Worm (Caenorhabditis elegans) whole organism, young adult: ENCODE measurements around the gene abu-8.

ENCODE experiments used
- B0019.2 ChIP-seq: fragments of 200-800 bp; sonication (Bioruptor generic); conservative IDR thresholded peaks from 2 replicates; pipeline ENCODE4 v1.3.6; 2022; ENCODE audit warnings: missing genetic modification reagents, missing genetic modification characterization, missing compliant biosample characterization
- B0261.1 ChIP-seq: sonication (generic microtip); optimal IDR thresholded peaks from 2 replicates; lab custom pipeline; 2016; ENCODE audit warnings: mild to moderate bottlenecking, missing genetic modification characterization, moderate library complexity, missing compliant biosample characterization
- F37B4.10 ChIP-seq: fragments of 200-800 bp; sonication (Bioruptor generic); IDR thresholded peaks from 2 replicates; pipeline ENCODE4 v1.3.6; 2022; ENCODE audit warnings: missing genetic modification characterization, missing compliant biosample characterization
- F39B2.1 ChIP-seq: fragments of 200-800 bp; sonication (Bioruptor generic); IDR thresholded peaks from 2 replicates; pipeline ENCODE4 v1.3.6; 2022; ENCODE audit warnings: missing genetic modification reagents, missing genetic modification characterization, missing compliant biosample characterization
- F57A8.1 ChIP-seq: fragments of 200-800 bp; sonication (Bioruptor generic); optimal IDR thresholded peaks from 2 replicates; lab custom pipeline; 2018; ENCODE audit warnings: mild to moderate bottlenecking, missing genetic modification characterization, moderate library complexity, missing compliant biosample characterization
- K12H6.12 ChIP-seq: fragments of 200-800 bp; sonication (Bioruptor generic); optimal IDR thresholded peaks from 2 replicates; lab custom pipeline; 2018; ENCODE audit warnings: mild to moderate bottlenecking, missing genetic modification characterization, missing compliant biosample characterization
- Y53G8AR.9 ChIP-seq: fragments of 200-800 bp; sonication (Bioruptor generic); conservative IDR thresholded peaks from 2 replicates; pipeline ENCODE4 v1.3.6; 2022; ENCODE audit warnings: missing genetic modification reagents, missing genetic modification characterization, missing compliant biosample characterization
- Y56A3A.18 ChIP-seq: fragments of 200-800 bp; sonication (Bioruptor generic); IDR thresholded peaks from 2 replicates; pipeline ENCODE4 v1.3.6; 2022; ENCODE audit warnings: missing genetic modification reagents, missing genetic modification characterization, missing compliant biosample characterization
- Y95B8A.8 ChIP-seq: fragments of 200-800 bp; sonication (Bioruptor generic); IDR thresholded peaks from 2 replicates; pipeline ENCODE4 v1.3.6; 2022; ENCODE audit warnings: missing genetic modification reagents, missing genetic modification characterization, missing compliant biosample characterization
- ZK185.1 ChIP-seq: sonication (generic microtip); optimal IDR thresholded peaks from 2 replicates; lab custom pipeline; 2016; ENCODE audit warnings: mild to moderate bottlenecking, missing genetic modification characterization, missing compliant biosample characterization; ENCODE audit not compliant: poor library complexity, severe bottlenecking
- akir-1 ChIP-seq: fragments of 200-800 bp; sonication (Bioruptor generic); optimal IDR thresholded peaks from 2 replicates; lab custom pipeline; 2018; ENCODE audit warnings: mild to moderate bottlenecking, missing genetic modification characterization, moderate library complexity, missing compliant biosample characterization
- ama-1 ChIP-seq, 3 experiments: fragments of 150-350 bp in 1 of 3; sonication (generic microtip) in 2 of 3; optimal IDR thresholded peaks; 2 replicates each; lab custom pipeline; 2014 to 2018; ENCODE audit warnings: missing biosample characterization in 2 of 3, missing genetic modification characterization in 2 of 3, missing genetic modification reagents in 2 of 3
- athp-1 ChIP-seq: sonication (generic microtip); optimal IDR thresholded peaks from 2 replicates; lab custom pipeline; 2017; ENCODE audit warnings: mild to moderate bottlenecking, missing genetic modification characterization, missing compliant biosample characterization
- attf-6 ChIP-seq: fragments of 200-800 bp; sonication (Bioruptor generic); IDR thresholded peaks from 2 replicates; pipeline ENCODE4 v1.3.6; 2022; ENCODE audit warnings: missing genetic modification reagents, missing genetic modification characterization, missing compliant biosample characterization
- cebp-2 ChIP-seq: fragments of 200-800 bp; sonication (Bioruptor generic); IDR thresholded peaks from 2 replicates; pipeline ENCODE4 v1.3.6; 2022; ENCODE audit warnings: missing genetic modification characterization, missing compliant biosample characterization
- ceh-79 ChIP-seq: sonication (generic microtip); optimal IDR thresholded peaks from 2 replicates; lab custom pipeline; 2017; ENCODE audit warnings: mild to moderate bottlenecking, missing genetic modification characterization, missing compliant biosample characterization
- dpff-1 ChIP-seq: sonication (generic microtip); optimal IDR thresholded peaks from 2 replicates; lab custom pipeline; 2017; ENCODE audit warnings: mild to moderate bottlenecking, missing genetic modification characterization, missing compliant biosample characterization
- dpl-1 ChIP-seq: fragments of 150-350 bp; optimal IDR thresholded peaks from 2 replicates; lab custom pipeline; 2014; ENCODE audit warnings: missing biosample characterization, missing genetic modification reagents, missing genetic modification characterization
- efl-1 ChIP-seq: fragments of 150-350 bp; optimal IDR thresholded peaks from 2 replicates; lab custom pipeline; 2014; ENCODE audit warnings: missing biosample characterization, missing genetic modification reagents, missing genetic modification characterization
- egrh-3 ChIP-seq: fragments of 200-800 bp; sonication (Bioruptor generic); IDR thresholded peaks from 2 replicates; pipeline ENCODE4 v1.3.6; 2022; ENCODE audit warnings: missing genetic modification reagents, missing genetic modification characterization, missing compliant biosample characterization
- ets-4 ChIP-seq: fragments of 200-800 bp; sonication (Bioruptor generic); optimal IDR thresholded peaks from 2 replicates; lab custom pipeline; 2018; ENCODE audit warnings: mild to moderate bottlenecking, missing genetic modification characterization, missing compliant biosample characterization
- hmg-1.2 ChIP-seq: fragments of 200-800 bp; sonication (Bioruptor generic); IDR thresholded peaks from 2 replicates; pipeline ENCODE4 v1.3.6; 2022; ENCODE audit warnings: missing genetic modification reagents, missing genetic modification characterization, missing compliant biosample characterization
- let-526 ChIP-seq: fragments of 200-800 bp; sonication (Bioruptor generic); IDR thresholded peaks from 2 replicates; pipeline ENCODE4 v1.3.6; 2022; ENCODE audit warnings: missing genetic modification reagents, missing genetic modification characterization, missing compliant biosample characterization
- lin-54 ChIP-seq: fragments of 200-800 bp; sonication (Bioruptor generic); optimal IDR thresholded peaks from 2 replicates; lab custom pipeline; 2018; ENCODE audit warnings: mild to moderate bottlenecking, missing genetic modification characterization, missing compliant biosample characterization
- lsl-1 ChIP-seq: fragments of 200-800 bp; sonication (Bioruptor generic); optimal IDR thresholded peaks from 2 replicates; lab custom pipeline; 2018; ENCODE audit warnings: mild to moderate bottlenecking, missing genetic modification characterization, moderate library complexity, missing compliant biosample characterization
- lsy-27 ChIP-seq: sonication (generic microtip); optimal IDR thresholded peaks from 2 replicates; lab custom pipeline; 2017; ENCODE audit warnings: missing genetic modification characterization, mild to moderate bottlenecking, missing compliant biosample characterization, antibody characterized with exemption, missing genotype, borderline replicate concordance; ENCODE audit not compliant: insufficient read depth
- madf-8 ChIP-seq: fragments of 200-800 bp; sonication (Bioruptor generic); conservative IDR thresholded peaks from 2 replicates; pipeline ENCODE4 v1.3.6; 2022; ENCODE audit warnings: missing genetic modification reagents, missing genetic modification characterization, missing compliant biosample characterization
- mel-28 ChIP-seq: sonication (generic microtip); optimal IDR thresholded peaks from 2 replicates; lab custom pipeline; 2016; ENCODE audit warnings: borderline replicate concordance, mild to moderate bottlenecking, missing genetic modification characterization, missing compliant biosample characterization
- mxl-1 ChIP-seq: sonication (generic microtip); optimal IDR thresholded peaks from 2 replicates; lab custom pipeline; 2016; ENCODE audit warnings: missing genetic modification characterization, missing compliant biosample characterization
- nfya-1 ChIP-seq: sonication (generic microtip); optimal IDR thresholded peaks from 2 replicates; lab custom pipeline; 2017; ENCODE audit warnings: antibody characterized with exemption, missing compliant biosample characterization, missing genetic modification characterization, borderline replicate concordance; ENCODE audit not compliant: insufficient read depth
- nhr-27 ChIP-seq: fragments of 200-800 bp; sonication (Bioruptor generic); optimal IDR thresholded peaks from 2 replicates; lab custom pipeline; 2018; ENCODE audit warnings: mild to moderate bottlenecking, missing genetic modification characterization, moderate library complexity, missing compliant biosample characterization
- snpc-1.3 ChIP-seq: sonication (generic microtip); optimal IDR thresholded peaks from 2 replicates; lab custom pipeline; 2017; ENCODE audit warnings: missing genetic modification characterization, mild to moderate bottlenecking, missing compliant biosample characterization, antibody characterized with exemption, moderate library complexity, missing genotype, missing genetic modification reagents; ENCODE audit not compliant: insufficient read depth
- sptf-2 ChIP-seq: fragments of 200-800 bp; sonication (Bioruptor generic); optimal IDR thresholded peaks from 2 replicates; lab custom pipeline; 2018; ENCODE audit warnings: mild to moderate bottlenecking, missing genetic modification characterization, missing compliant biosample characterization
- tlf-1 ChIP-seq: fragments of 200-800 bp; sonication (Bioruptor generic); optimal IDR thresholded peaks from 2 replicates; lab custom pipeline; 2018; ENCODE audit warnings: mild to moderate bottlenecking, missing genetic modification characterization, missing compliant biosample characterization
- unc-130 ChIP-seq: sonication (generic microtip); optimal IDR thresholded peaks from 2 replicates; lab custom pipeline; 2016; ENCODE audit warnings: missing genetic modification reagents, missing genetic modification characterization, missing compliant biosample characterization
- ztf-22 ChIP-seq: fragments of 200-800 bp; sonication (Bioruptor generic); optimal IDR thresholded peaks from 2 replicates; lab custom pipeline; 2018; ENCODE audit warnings: mild to moderate bottlenecking, missing genetic modification characterization, moderate library complexity, missing compliant biosample characterization
- ztf-28 ChIP-seq: fragments of 200-800 bp; sonication (Bioruptor generic); IDR thresholded peaks from 2 replicates; pipeline ENCODE4 v1.3.6; 2022; ENCODE audit warnings: missing genetic modification reagents, missing genetic modification characterization, missing compliant biosample characterization
- ztf-3 ChIP-seq: fragments of 200-800 bp; sonication (Bioruptor generic); optimal IDR thresholded peaks from 2 replicates; lab custom pipeline; 2018; ENCODE audit warnings: mild to moderate bottlenecking, missing genetic modification characterization, missing compliant biosample characterization

Gene abu-8

ce11 chrV:5158302-5158701, 36.1 kb downstream of the abu-8 start, which contains the start of gene abu-15:
TSS of gene abu-15 (plus strand) at chrV:5158602.
- TF ChIP-seq hmg-1.2 (GFP tag; lab: Robert Waterston, UW) (no peak), sptf-2 (GFP tag; lab: Kevin White, UChicago) (no peak), madf-8 (GFP tag; lab: Robert Waterston, UW) (no peak), B0261.1 (tag; lab: Kevin White, UChicago) (no peak), efl-1 (GFP tag; lab: Kevin White, UChicago) (no peak), lin-54 (no peak), dpff-1 (tag; lab: Kevin White, UChicago) (no peak), attf-6 (GFP tag; lab: Robert Waterston, UW) (no peak), lsy-27 (tag; lab: Kevin White, UChicago) (no peak), K12H6.12 (no peak), ama-1 (optimal IDR thresholded peaks at IDR 0.05; lab: Kevin White, UChicago) (no peak), ama-1 (GFP tag; optimal IDR thresholded peaks at IDR 0.05; lab: Kevin White, UChicago) (no peak), ceh-79 (no peak), egrh-3 (GFP tag; lab: Robert Waterston, UW) (no peak)

ce11 chrV:5157660-5158059, 36.7 kb downstream of the abu-8 start, which contains the start of gene srx-39:
TSS of gene srx-39 (minus strand) at chrV:5157760.
- TF ChIP-seq tlf-1 (GFP tag; lab: Kevin White, UChicago), result no peak
- TF ChIP-seq ama-1 (optimal IDR thresholded peaks at IDR 0.05; lab: Kevin White, UChicago), result no peak
- no peak for TF ChIP-seq ama-1 (GFP tag; optimal IDR thresholded peaks at IDR 0.05; lab: Kevin White, UChicago)
- TF ChIP-seq snpc-1.3, result no peak
- TF ChIP-seq F57A8.1 (GFP tag; lab: Kevin White, UChicago), result no peak
- no peak for TF ChIP-seq nfya-1 (tag; lab: Kevin White, UChicago)
- no peak for TF ChIP-seq cebp-2 (GFP tag; lab: Robert Waterston, UW)
- TF ChIP-seq ets-4 (GFP tag; lab: Kevin White, UChicago), result no peak
- no peak for TF ChIP-seq B0019.2 (GFP tag; lab: Robert Waterston, UW)

ce11 chrV:5155516-5155915, 38.9 kb downstream of the abu-8 start, which contains the start of gene srx-38:
TSS of gene srx-38 (minus strand) at chrV:5155616.
- TF ChIP-seq Y95B8A.8 (GFP tag; lab: Robert Waterston, UW) (no peak), ztf-3 (no peak), efl-1 (GFP tag; lab: Kevin White, UChicago) (no peak), ztf-28 (GFP tag; lab: Robert Waterston, UW) (no peak)
- TF ChIP-seq, all 124 proteins: peak for 0

- TF ChIP-seq mxl-1 (tag; lab: Kevin White, UChicago) (no peak), let-526 (GFP tag; lab: Robert Waterston, UW) (no peak), ztf-28 (GFP tag; lab: Robert Waterston, UW) (no peak), lsl-1 (GFP tag; lab: Kevin White, UChicago) (no peak), dpl-1 (no peak), Y53G8AR.9 (GFP tag; lab: Robert Waterston, UW) (no peak), akir-1 (GFP tag; lab: Kevin White, UChicago) (no peak), Y56A3A.18 (no peak), unc-130 (GFP tag; lab: Kevin White, UChicago) (no peak)
Measured at ce11 chrV:5150880-5151279, 43.5 kb downstream of the abu-8 start, which contains the start of gene srh-130. TSS of gene srh-130 (plus strand) at chrV:5151180.

ce11 chrV:5146394-5146793, 48.0 kb downstream of the abu-8 start, which contains the start of gene F14F9.6:
TSS of gene F14F9.6 (minus strand) at chrV:5146494.
- TF ChIP-seq Y53G8AR.9 (GFP tag; lab: Robert Waterston, UW), result no peak
- TF ChIP-seq athp-1, result no peak
- no peak for TF ChIP-seq Y56A3A.18
- TF ChIP-seq nfya-1 (tag; lab: Kevin White, UChicago), result no peak
- TF ChIP-seq unc-130 (GFP tag; lab: Kevin White, UChicago), result no peak
- no peak for TF ChIP-seq ceh-79
- TF ChIP-seq nhr-27 (tag; lab: Kevin White, UChicago), result no peak
- TF ChIP-seq ZK185.1, result no peak
- no peak for TF ChIP-seq ama-1 (optimal IDR thresholded peaks at IDR 0.05; lab: Kevin White, UChicago)
- TF ChIP-seq ama-1 (GFP tag; optimal IDR thresholded peaks at IDR 0.05; lab: Kevin White, UChicago), result no peak
- no peak for TF ChIP-seq F37B4.10 (GFP tag; lab: Robert Waterston, UW)
- TF ChIP-seq ztf-22, result no peak
- no peak for TF ChIP-seq mel-28 (tag; lab: Kevin White, UChicago)
- no peak for TF ChIP-seq F39B2.1
